Worm (Caenorhabditis elegans): ENCODE data around the gene era-1.

DNA sequence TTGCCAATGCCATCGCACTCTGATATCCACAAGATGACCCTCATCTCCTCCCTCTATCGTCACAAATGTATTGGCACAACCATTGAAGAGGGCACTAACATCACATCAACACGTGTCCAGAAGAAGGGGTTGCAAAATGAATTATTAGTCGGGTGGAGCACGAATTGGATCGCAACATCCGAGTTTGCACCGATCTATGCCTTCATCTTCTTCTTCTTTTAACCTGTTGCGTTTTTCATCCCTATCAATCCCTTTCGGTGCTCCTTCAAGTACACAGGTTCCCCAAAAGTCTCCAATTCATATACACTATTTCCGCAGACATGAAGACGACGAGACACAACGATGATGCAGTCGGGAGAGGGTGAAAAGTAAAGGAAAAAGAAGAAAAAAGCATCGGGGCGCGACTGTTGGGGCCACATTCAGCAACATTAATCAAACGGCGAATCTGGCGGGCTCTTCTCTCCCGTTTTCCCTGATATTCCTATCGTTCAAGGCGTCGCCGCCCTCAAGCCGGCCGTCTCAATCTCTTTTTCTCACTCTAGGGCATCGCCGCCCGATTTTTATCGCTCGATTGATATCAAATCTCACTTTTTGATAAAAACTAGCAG, 48.7 kb downstream of the era-1 start:
- TF ChIP-seq fos-1 (tag; optimal IDR thresholded peaks at IDR 0.05), result no peak
- no peak for TF ChIP-seq ceh-9 (tag; optimal IDR thresholded peaks at IDR 0.05)
- TF ChIP-seq skn-1 (tag; optimal IDR thresholded peaks at IDR 0.05), result no peak
- no peak for TF ChIP-seq snpc-4 (tag; optimal IDR thresholded peaks at IDR 0.05)

Measured in whole organism, L3 larva.